Fruit fly (Drosophila melanogaster): ENCODE measurements around the gene Sgs7.

- no peak for TF ChIP-seq gl (tag; optimal IDR thresholded peaks at IDR 0.05)
- TF ChIP-seq CG15710 (tag; optimal IDR thresholded peaks at IDR 0.05): no peak
- no peak for TF ChIP-seq CG34367 (tag; optimal IDR thresholded peaks at IDR 0.05)
- TF ChIP-seq Pif1B (GFP tag; optimal IDR thresholded peaks at IDR 0.05): no peak
These were observed 20.0 kb downstream of the Sgs7 start for dm6 chr3L:11529707-11530106.

Measured in whole organism, pupa.